Worm (Caenorhabditis elegans) whole organism, early embryonic: Measurements from ENCODE around the gene F07F6.2.

Source experiments
- B0310.2 ChIP-seq: sonication (generic microtip); optimal IDR thresholded peaks from 2 replicates; lab custom pipeline; 2016; ENCODE audit warnings: mild to moderate bottlenecking, missing genetic modification characterization, missing compliant biosample characterization
- F13C5.2 ChIP-seq: sonication (generic microtip); optimal IDR thresholded peaks from 2 replicates; lab custom pipeline; 2017; ENCODE audit warnings: mild to moderate bottlenecking, missing genetic modification characterization, inconsistent platforms, missing compliant biosample characterization
- aly-1 ChIP-seq: sonication (generic microtip); optimal IDR thresholded peaks from 2 replicates; lab custom pipeline; 2016; ENCODE audit warnings: missing genetic modification characterization, missing compliant biosample characterization
- ama-1 ChIP-seq: fragments of 150-350 bp; optimal IDR thresholded peaks from 2 replicates; lab custom pipeline; 2014
- ceh-13 ChIP-seq: fragments of 200-800 bp; sonication (Bioruptor generic); optimal IDR thresholded peaks from 2 replicates; lab custom pipeline; 2018; ENCODE audit warnings: mild to moderate bottlenecking, missing genetic modification characterization, missing compliant biosample characterization
- ceh-36 ChIP-seq: sonication (generic microtip); optimal IDR thresholded peaks from 2 replicates; lab custom pipeline; 2016; ENCODE audit warnings: missing genetic modification characterization, inconsistent platforms, missing compliant biosample characterization
- ets-7 ChIP-seq: sonication (generic microtip); optimal IDR thresholded peaks from 2 replicates; lab custom pipeline; 2016; ENCODE audit warnings: missing genotype, missing genetic modification characterization, missing compliant biosample characterization
- flt-1 ChIP-seq: fragments of 200-800 bp; sonication (Bioruptor generic); IDR thresholded peaks from 2 replicates; pipeline ENCODE4 v1.3.6; 2022; ENCODE audit warnings: missing genetic modification characterization, missing compliant biosample characterization
- hmbx-1 ChIP-seq: sonication (generic microtip); optimal IDR thresholded peaks from 2 replicates; lab custom pipeline; 2016; ENCODE audit warnings: mild to moderate bottlenecking, missing genetic modification characterization, missing compliant biosample characterization
- hmg-4 ChIP-seq: fragments of 200-800 bp; sonication (Bioruptor generic); optimal IDR thresholded peaks from 2 replicates; lab custom pipeline; 2018; ENCODE audit warnings: mild to moderate bottlenecking, missing genetic modification characterization, missing compliant biosample characterization
- hnd-1 ChIP-seq: sonication (generic microtip); optimal IDR thresholded peaks from 2 replicates; lab custom pipeline; 2016; ENCODE audit warnings: missing genetic modification characterization, missing compliant biosample characterization
- pes-1 ChIP-seq: fragments of 200-800 bp; sonication (Bioruptor generic); IDR thresholded peaks from 2 replicates; pipeline ENCODE4 v1.3.6; 2022; ENCODE audit warnings: missing genetic modification reagents, missing genetic modification characterization, missing compliant biosample characterization
- scrt-1 ChIP-seq: fragments of 200-800 bp; sonication (Bioruptor generic); IDR thresholded peaks from 2 replicates; pipeline ENCODE4 v1.3.6; 2022; ENCODE audit warnings: missing genetic modification characterization, missing compliant biosample characterization
- sea-1 ChIP-seq: fragments of 200-800 bp; sonication (Bioruptor generic); conservative IDR thresholded peaks from 2 replicates; pipeline ENCODE4 v1.3.6; 2022; ENCODE audit warnings: missing genetic modification characterization, missing compliant biosample characterization
- tbx-11 ChIP-seq: fragments of 200-800 bp; sonication (Bioruptor generic); IDR thresholded peaks from 2 replicates; pipeline ENCODE4 v1.3.6; 2022; ENCODE audit warnings: missing genetic modification characterization, missing compliant biosample characterization
- tbx-37 ChIP-seq: fragments of 200-800 bp; sonication (Bioruptor generic); conservative IDR thresholded peaks from 2 replicates; pipeline ENCODE4 v1.3.6; 2022; ENCODE audit warnings: missing genetic modification reagents, missing genetic modification characterization, missing compliant biosample characterization
- tra-4 ChIP-seq: sonication (generic microtip); optimal IDR thresholded peaks from 2 replicates; lab custom pipeline; 2017; ENCODE audit warnings: missing genetic modification characterization, missing compliant biosample characterization

Gene F07F6.2

DNA sequence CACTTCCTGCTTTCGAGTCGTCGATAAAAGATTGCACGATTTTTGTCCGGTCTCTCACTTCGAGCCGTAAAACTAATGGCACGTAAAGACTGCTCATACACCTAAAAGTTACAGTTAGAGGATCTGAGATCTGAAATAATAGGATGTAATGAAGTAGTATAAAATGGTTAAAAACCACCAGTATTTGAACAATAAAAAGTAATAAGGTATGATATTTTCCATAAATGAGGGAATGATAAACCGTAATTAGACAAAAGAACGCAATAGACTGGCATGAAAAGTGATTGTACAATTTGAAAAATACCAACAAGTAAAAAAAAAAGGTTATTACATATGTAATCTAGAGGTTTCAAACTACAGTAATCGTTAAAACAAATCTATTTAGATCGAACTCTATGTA, 36.9 kb upstream of the F07F6.2 start, which contains the start of gene brap-2:
Gene brap-2 (minus strand): TSS at position 101 of the 400 bp plus-strand sequence.
- TF ChIP-seq flt-1 (GFP tag; lab: Robert Waterston, UW) (no peak), B0310.2 (no peak), pes-1 (GFP tag; lab: Robert Waterston, UW) (no peak), ceh-13 (GFP tag; lab: Kevin White, UChicago) (no peak), tbx-11 (GFP tag; lab: Robert Waterston, UW) (no peak), scrt-1 (GFP tag; lab: Robert Waterston, UW) (no peak)

ce11 chrII:5395594-5395993, 34.4 kb upstream of the F07F6.2 start, which contains the start of gene pink-1:
Gene pink-1 (minus strand): TSS chrII:5395694.
- TF ChIP-seq tra-4 (tag; lab: Kevin White, UChicago): no peak
- TF ChIP-seq ama-1 (lab: Kevin White, UChicago): no peak
- TF ChIP-seq flt-1 (GFP tag; lab: Robert Waterston, UW): no peak
- no peak for TF ChIP-seq hmg-4 (GFP tag; lab: Kevin White, UChicago)
- no peak for TF ChIP-seq ets-7 (tag; lab: Kevin White, UChicago)
- no peak for TF ChIP-seq F13C5.2 (tag; lab: Kevin White, UChicago)
- no peak for TF ChIP-seq B0310.2
- TF ChIP-seq scrt-1 (GFP tag; lab: Robert Waterston, UW): no peak
- TF ChIP-seq pes-1 (GFP tag; lab: Robert Waterston, UW): no peak
- no peak for TF ChIP-seq hnd-1
- no peak for TF ChIP-seq ceh-13 (GFP tag; lab: Kevin White, UChicago)
- no peak for TF ChIP-seq hmbx-1 (tag; lab: Kevin White, UChicago)
- no peak for TF ChIP-seq sea-1 (GFP tag; lab: Robert Waterston, UW)
- TF ChIP-seq ceh-36 (tag; lab: Kevin White, UChicago): no peak
- no peak for TF ChIP-seq aly-1 (tag; lab: Kevin White, UChicago)
- TF ChIP-seq tbx-37 (GFP tag; lab: Robert Waterston, UW): no peak
- TF ChIP-seq tbx-11 (GFP tag; lab: Robert Waterston, UW): no peak

ce11 chrII:5398779-5399178, 31.2 kb upstream of the F07F6.2 start, which contains the start of gene fbxl-3:
Gene fbxl-3 (minus strand): TSS chrII:5398902.
- TF ChIP-seq B0310.2 (no peak), aly-1 (tag; lab: Kevin White, UChicago) (no peak), scrt-1 (GFP tag; lab: Robert Waterston, UW) (no peak), ceh-13 (GFP tag; lab: Kevin White, UChicago) (no peak), tra-4 (tag; lab: Kevin White, UChicago) (no peak), hmg-4 (GFP tag; lab: Kevin White, UChicago) (no peak)

- TF ChIP-seq hmg-4 (GFP tag; lab: Kevin White, UChicago) (no peak), F13C5.2 (tag; lab: Kevin White, UChicago) (peak; percentile 83), flt-1 (GFP tag; lab: Robert Waterston, UW) (peak; percentile 65), tbx-37 (GFP tag; lab: Robert Waterston, UW) (no peak), hmbx-1 (tag; lab: Kevin White, UChicago) (no peak), tra-4 (tag; lab: Kevin White, UChicago) (no peak), ama-1 (lab: Kevin White, UChicago) (no peak), B0310.2 (no peak), aly-1 (tag; lab: Kevin White, UChicago) (no peak), tbx-11 (GFP tag; lab: Robert Waterston, UW) (peak; percentile 65; the same call in 1 of the 2 replicates), pes-1 (GFP tag; lab: Robert Waterston, UW) (no peak; the same call in 1 of the 2 replicates), scrt-1 (GFP tag; lab: Robert Waterston, UW) (0 out of 2 replicates have a peak, but pooled peaks have one; percentile 46), ceh-13 (GFP tag; lab: Kevin White, UChicago) (peak; percentile 9), ceh-36 (tag; lab: Kevin White, UChicago) (no peak), ets-7 (tag; lab: Kevin White, UChicago) (no peak), hnd-1 (no peak), sea-1 (GFP tag; lab: Robert Waterston, UW) (0 out of 2 replicates have a peak, but pooled peaks have one; percentile 55)
Observed at ce11 chrII:5399201-5399600, 30.8 kb upstream of the F07F6.2 start, which contains the start of gene mog-5. Gene mog-5 (plus strand): TSS chrII:5399538.

ce11 chrII:5407548-5407947, 22.5 kb upstream of the F07F6.2 start, which contains the start of gene clec-141:
Gene clec-141 (minus strand): TSS chrII:5407648.
- TF ChIP-seq B0310.2 (no peak), tbx-11 (GFP tag; lab: Robert Waterston, UW) (no peak), ama-1 (lab: Kevin White, UChicago) (no peak), ceh-36 (tag; lab: Kevin White, UChicago) (no peak)

- no peak for TF ChIP-seq tra-4 (tag; lab: Kevin White, UChicago)
- TF ChIP-seq F13C5.2 (tag; lab: Kevin White, UChicago): no peak
- no peak for TF ChIP-seq scrt-1 (GFP tag; lab: Robert Waterston, UW)
- no peak for TF ChIP-seq hmg-4 (GFP tag; lab: Kevin White, UChicago)
Observed at ce11 chrII:5408924-5409323, 21.1 kb upstream of the F07F6.2 start, which contains the start of the genes EEED8.12 and EEED8.4. Gene EEED8.12 (minus strand): TSS chrII:5409024. Gene EEED8.4 (plus strand): TSS chrII:5409319.

DNA sequence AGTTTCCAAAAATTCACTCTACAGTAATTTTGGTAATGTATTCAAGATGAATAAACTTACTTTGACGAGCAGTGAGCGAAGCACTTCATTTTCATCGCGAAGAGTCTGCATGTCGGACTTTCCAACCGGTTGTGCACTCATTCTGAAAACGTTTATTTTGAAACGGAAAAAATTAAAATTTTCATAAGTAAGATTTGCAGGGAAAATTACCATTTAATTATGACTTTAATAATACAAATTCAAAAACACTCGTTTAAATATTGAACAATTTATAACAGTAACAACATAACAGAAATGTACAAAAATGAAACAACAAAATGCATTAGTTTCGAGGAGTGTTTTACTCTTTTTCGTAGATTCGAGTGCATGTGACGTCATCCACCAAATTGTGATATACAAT, 17.5 kb upstream of the F07F6.2 start, which contains the start of the genes EEED8.13 and EEED8.18:
Gene EEED8.13 (minus strand): TSS at position 101 of the 400 bp plus-strand sequence.
Gene EEED8.18 (minus strand): TSS at position 144 of the 400 bp plus-strand sequence.
- no peak for TF ChIP-seq ets-7 (tag; lab: Kevin White, UChicago)
- TF ChIP-seq ceh-13 (GFP tag; lab: Kevin White, UChicago): no peak
- no peak for TF ChIP-seq scrt-1 (GFP tag; lab: Robert Waterston, UW)
- TF ChIP-seq pes-1 (GFP tag; lab: Robert Waterston, UW): no peak
